Fruit fly (Drosophila melanogaster) whole organism, pupa: ENCODE measurements around the gene sdt.

Experiments used
- CG10348 ChIP-seq: fragments of 200-800 bp; sonication (Bioruptor generic); IDR thresholded peaks from 2 replicates; pipeline ENCODE4 v1.3.6; 2022; ENCODE audit warnings: missing biosample characterization, missing genetic modification characterization
- CG12605 ChIP-seq: fragments of 200-800 bp; sonication (Bioruptor generic); IDR thresholded peaks from 2 replicates; pipeline ENCODE4 v1.3.6; 2022; ENCODE audit warnings: missing biosample characterization, missing genetic modification characterization
- CG13204 ChIP-seq: fragments of 200-800 bp; sonication (Bioruptor generic); optimal IDR thresholded peaks from 2 replicates; lab custom pipeline; 2018; ENCODE audit warnings: missing biosample characterization, mild to moderate bottlenecking, missing genetic modification characterization, moderate library complexity
- CG14655 ChIP-seq: fragments of 200-800 bp; sonication (Bioruptor generic); optimal IDR thresholded peaks from 3 replicates; lab custom pipeline; 2017; ENCODE audit warnings: mild to moderate bottlenecking, missing biosample characterization, missing genetic modification reagents, missing genetic modification characterization
- CG15710 ChIP-seq: fragments of 200-800 bp; sonication (Bioruptor generic); optimal IDR thresholded peaks from 2 replicates; lab custom pipeline; 2018; ENCODE audit warnings: missing biosample characterization, mild to moderate bottlenecking, missing genetic modification characterization, moderate library complexity
- CG17806 ChIP-seq: fragments of 200-800 bp; sonication (Bioruptor generic); optimal IDR thresholded peaks from 2 replicates; lab custom pipeline; 2018; ENCODE audit warnings: missing biosample characterization, mild to moderate bottlenecking, missing genetic modification characterization, moderate library complexity
- CG32121 ChIP-seq: fragments of 200-800 bp; sonication (Bioruptor generic); IDR thresholded peaks from 2 replicates; pipeline ENCODE4 v1.3.6; 2022; ENCODE audit warnings: missing biosample characterization, missing genetic modification characterization
- CG34367 ChIP-seq: fragments of 200-800 bp; sonication (Bioruptor generic); optimal IDR thresholded peaks from 2 replicates; lab custom pipeline; 2018; ENCODE audit warnings: missing biosample characterization, mild to moderate bottlenecking, missing genetic modification characterization
- CG4496 ChIP-seq: fragments of 200-800 bp; sonication (Bioruptor generic); IDR thresholded peaks from 3 replicates; pipeline ENCODE4 v1.3.6; 2022; ENCODE audit warnings: missing biosample characterization, missing genetic modification characterization
- CG8159 ChIP-seq: fragments of 200-800 bp; sonication (Bioruptor generic); optimal IDR thresholded peaks from 3 replicates; lab custom pipeline; 2018; ENCODE audit warnings: missing biosample characterization, mild to moderate bottlenecking, missing genetic modification characterization, moderate library complexity
- CG8301 ChIP-seq: fragments of 200-800 bp; sonication (Bioruptor generic); optimal IDR thresholded peaks from 2 replicates; lab custom pipeline; 2018; ENCODE audit warnings: missing biosample characterization, mild to moderate bottlenecking, missing genetic modification characterization
- CG9948 ChIP-seq: fragments of 200-800 bp; sonication (Bioruptor generic); optimal IDR thresholded peaks from 2 replicates; lab custom pipeline; 2018; ENCODE audit warnings: missing biosample characterization, mild to moderate bottlenecking, missing genetic modification characterization, moderate library complexity
- D1 ChIP-seq: fragments of 200-800 bp; sonication (Bioruptor generic); optimal IDR thresholded peaks from 2 replicates; lab custom pipeline; 2018; ENCODE audit warnings: missing biosample characterization, mild to moderate bottlenecking, missing genetic modification characterization, moderate library complexity
- EcR ChIP-seq: fragments of 200-800 bp; sonication (Bioruptor generic); optimal IDR thresholded peaks from 3 replicates; lab custom pipeline; 2019; ENCODE audit warnings: missing biosample characterization, missing genetic modification characterization, mild to moderate bottlenecking, moderate library complexity, missing genetic modification reagents
- Ets98B ChIP-seq: fragments of 200-800 bp; sonication (Bioruptor generic); IDR thresholded peaks from 2 replicates; pipeline ENCODE4 v1.3.6; 2022; ENCODE audit warnings: missing biosample characterization, missing genetic modification characterization
- Pif1A ChIP-seq: fragments of 200-800 bp; sonication (Bioruptor generic); optimal IDR thresholded peaks from 3 replicates; lab custom pipeline; 2016; ENCODE audit warnings: missing biosample characterization, missing genetic modification characterization
- Pif1B ChIP-seq: fragments of 200-800 bp; sonication (Bioruptor generic); optimal IDR thresholded peaks from 3 replicates; lab custom pipeline; 2016; ENCODE audit warnings: missing biosample characterization, missing genetic modification characterization
- Snoo ChIP-seq: fragments of 200-800 bp; sonication (Bioruptor generic); optimal IDR thresholded peaks from 3 replicates; lab custom pipeline; 2017; ENCODE audit warnings: missing biosample characterization, mild to moderate bottlenecking, missing genetic modification characterization, inconsistent platforms
- fd96Ca ChIP-seq: fragments of 200-800 bp; sonication (Bioruptor generic); IDR thresholded peaks from 3 replicates; pipeline ENCODE4 v1.3.6; 2022; ENCODE audit warnings: missing biosample characterization, missing genetic modification characterization
- gl ChIP-seq: fragments of 200-800 bp; sonication (Bioruptor generic); optimal IDR thresholded peaks from 2 replicates; lab custom pipeline; 2018; ENCODE audit warnings: missing biosample characterization, mild to moderate bottlenecking, missing genetic modification characterization
- rn ChIP-seq: fragments of 200-800 bp; sonication (Bioruptor generic); IDR thresholded peaks from 2 replicates; pipeline ENCODE4 v1.3.6; 2022; ENCODE audit warnings: missing biosample characterization, missing genetic modification characterization

Gene sdt

dm6 chrX:8141353-8142066 lies 36.8 kb upstream of the sdt start:
- TF ChIP-seq CG12605 (GFP tag; lab: Robert Waterston, UW) (peak; percentile 54), CG8301 (tag; lab: Kevin White, UChicago) (peak; percentile 12), CG4496 (peak; percentile 93), CG10348 (0 out of 2 replicates have a peak, but pooled peaks have one; percentile 20), CG32121 (GFP tag; lab: Robert Waterston, UW) (peak; percentile 66), CG15710 (peak; percentile 4), CG34367 (tag; lab: Kevin White, UChicago) (no peak), CG13204 (GFP tag; lab: Kevin White, UChicago) (peak; percentile 94), fd96Ca (GFP tag; lab: Robert Waterston, UW) (peak; percentile 5; the same call in 1 of the 3 replicates), EcR (GFP tag; lab: Kevin White, UChicago) (peak; percentile 40), CG8159 (tag; lab: Kevin White, UChicago) (peak; percentile 17), Pif1A (GFP tag; lab: Kevin White, UChicago) (peak; percentile 16), gl (no peak), Snoo (tag; lab: Kevin White, UChicago) (no peak), Ets98B (GFP tag; lab: Robert Waterston, UW) (peak; percentile 51; the same call in 1 of the 2 replicates)

dm6 chrX:8142067-8142462 lies 36.3 kb upstream of the sdt start, which contains the start of gene Smox:
Gene Smox, minus strand, starts transcription at chrX:8142279.
- TF ChIP-seq D1 (tag; lab: Kevin White, UChicago) (no peak), CG12605 (GFP tag; lab: Robert Waterston, UW) (no peak), gl (no peak), Pif1B (GFP tag; lab: Kevin White, UChicago) (no peak), CG17806 (tag; lab: Kevin White, UChicago) (no peak), CG4496 (no peak), CG34367 (tag; lab: Kevin White, UChicago) (no peak), CG13204 (GFP tag; lab: Kevin White, UChicago) (no peak), CG15710 (no peak), CG14655 (GFP tag; lab: Kevin White, UChicago) (no peak), CG32121 (GFP tag; lab: Robert Waterston, UW) (no peak)

- peak; percentile 87 for TF ChIP-seq Ets98B (GFP tag; lab: Robert Waterston, UW)
- peak; percentile 87 for TF ChIP-seq CG15710
- TF ChIP-seq CG9948 (tag; lab: Kevin White, UChicago) = peak; percentile 81
- TF ChIP-seq CG14655 (GFP tag; lab: Kevin White, UChicago) = no peak
- peak; percentile 66 for TF ChIP-seq CG12605 (GFP tag; lab: Robert Waterston, UW)
- TF ChIP-seq D1 (tag; lab: Kevin White, UChicago) = no peak
- peak; percentile 18; the same call in 1 of the 2 replicates for TF ChIP-seq CG10348
- peak; percentile 85 for TF ChIP-seq CG32121 (GFP tag; lab: Robert Waterston, UW)
- peak; percentile 93 for TF ChIP-seq Pif1B (GFP tag; lab: Kevin White, UChicago)
- peak; percentile 60 for TF ChIP-seq rn (GFP tag; lab: Robert Waterston, UW)
- TF ChIP-seq CG34367 (tag; lab: Kevin White, UChicago) = peak; percentile 86
- TF ChIP-seq CG17806 (tag; lab: Kevin White, UChicago) = peak; percentile 89
- peak; percentile 87 for TF ChIP-seq Snoo (tag; lab: Kevin White, UChicago)
- peak; percentile 94 for TF ChIP-seq Pif1A (GFP tag; lab: Kevin White, UChicago)
- no peak for TF ChIP-seq CG13204 (GFP tag; lab: Kevin White, UChicago)
- peak; percentile 87 for TF ChIP-seq fd96Ca (GFP tag; lab: Robert Waterston, UW)
- peak; percentile 75 for TF ChIP-seq gl
- TF ChIP-seq CG4496 = peak; percentile 93
- peak; percentile 88 for TF ChIP-seq CG8159 (tag; lab: Kevin White, UChicago)
- peak; percentile 83 for TF ChIP-seq CG8301 (tag; lab: Kevin White, UChicago)
- TF ChIP-seq EcR (GFP tag; lab: Kevin White, UChicago) = no peak
Observed at dm6 chrX:8143537-8143936, 34.8 kb upstream of the sdt start, which contains the start of gene CG17982. Gene CG17982, minus strand, starts transcription at chrX:8143835.

- TF ChIP-seq CG8159 (tag; lab: Kevin White, UChicago) (peak; percentile 17), CG17806 (tag; lab: Kevin White, UChicago) (peak; percentile 2), CG15710 (peak; percentile 29), CG32121 (GFP tag; lab: Robert Waterston, UW) (0 out of 2 replicates have a peak, but pooled peaks have one; percentile 14), CG4496 (no peak), CG9948 (tag; lab: Kevin White, UChicago) (peak; percentile 6)
Observed at dm6 chrX:8145501-8146157, 32.7 kb upstream of the sdt start, which contains the start of the genes alpha-PheRS and CG2129. Gene alpha-PheRS, minus strand, starts transcription at chrX:8145602. Gene CG2129, plus strand, starts transcription at chrX:8145839.

- TF ChIP-seq CG8301 (tag; lab: Kevin White, UChicago) (no peak), D1 (tag; lab: Kevin White, UChicago) (no peak), CG34367 (tag; lab: Kevin White, UChicago) (no peak), CG32121 (GFP tag; lab: Robert Waterston, UW) (no peak), fd96Ca (GFP tag; lab: Robert Waterston, UW) (no peak), EcR (GFP tag; lab: Kevin White, UChicago) (no peak), CG4496 (no peak), CG13204 (GFP tag; lab: Kevin White, UChicago) (no peak), CG10348 (no peak)
- TF ChIP-seq, all 21 proteins: peak for 0
Observed at dm6 chrX:8147649-8148048, 30.7 kb upstream of the sdt start, which contains the start of gene CG15336. Gene CG15336, plus strand, starts transcription at chrX:8147949.
